Worm (Caenorhabditis elegans) whole organism, L4 larva: Measurements from ENCODE around the gene asp-12.

Experiments
- D1046.2 ChIP-seq: fragments of 200-800 bp; sonication (Bioruptor generic); IDR thresholded peaks from 2 replicates; pipeline ENCODE4 v1.3.6; 2022; ENCODE audit warnings: missing genetic modification characterization, missing compliant biosample characterization
- R02D3.7 ChIP-seq: fragments of 150-350 bp; sonication (generic microtip); optimal IDR thresholded peaks from 3 replicates; lab custom pipeline; 2014; ENCODE audit warnings: missing biosample characterization, missing genetic modification characterization
- T20F7.1 ChIP-seq: fragments of 200-800 bp; sonication (Bioruptor generic); optimal IDR thresholded peaks from 2 replicates; lab custom pipeline; 2018; ENCODE audit warnings: mild to moderate bottlenecking, missing genetic modification characterization, missing compliant biosample characterization
- Y75B8A.6 ChIP-seq: fragments of 200-800 bp; sonication (Bioruptor generic); IDR thresholded peaks from 2 replicates; pipeline ENCODE4 v1.3.6; 2022; ENCODE audit warnings: missing genetic modification reagents, missing genetic modification characterization, missing compliant biosample characterization
- aha-1 ChIP-seq: fragments of 150-350 bp; peaks from one replicate; lab custom pipeline; 2014; ENCODE audit warnings: missing biosample characterization, missing genetic modification characterization
- ama-1 ChIP-seq: fragments of 150-350 bp; optimal IDR thresholded peaks from 2 replicates; lab custom pipeline; 2014; ENCODE audit warnings: inconsistent platforms, mixed read lengths
- attf-4 ChIP-seq: sonication (generic microtip); optimal IDR thresholded peaks from 3 replicates; lab custom pipeline; 2017; ENCODE audit warnings: missing biosample characterization, missing genetic modification characterization
- ceh-82 ChIP-seq: sonication (generic microtip); optimal IDR thresholded peaks from 2 replicates; lab custom pipeline; 2017; ENCODE audit warnings: missing biosample characterization, missing genetic modification characterization
- ces-1 ChIP-seq: fragments of 150-350 bp; sonication (generic microtip); optimal IDR thresholded peaks from 4 replicates; lab custom pipeline; 2014; ENCODE audit warnings: missing biosample characterization, missing genetic modification reagents, missing genetic modification characterization
- ctbp-1 ChIP-seq: fragments of 200-800 bp; sonication (Bioruptor generic); IDR thresholded peaks from 2 replicates; pipeline ENCODE4 v1.3.6; 2022; ENCODE audit warnings: missing genetic modification reagents, missing genetic modification characterization, missing compliant biosample characterization
- dmd-6 ChIP-seq: fragments of 200-800 bp; sonication (Bioruptor generic); IDR thresholded peaks from 2 replicates; pipeline ENCODE4 v1.3.6; 2022; ENCODE audit warnings: missing genetic modification reagents, missing genetic modification characterization, missing compliant biosample characterization
- egl-27 ChIP-seq: sonication (generic microtip); optimal IDR thresholded peaks from 3 replicates; lab custom pipeline; 2017; ENCODE audit warnings: missing biosample characterization, missing genetic modification reagents, missing genetic modification characterization
- egl-43 ChIP-seq: fragments of 200-800 bp; sonication (Bioruptor generic); IDR thresholded peaks from 2 replicates; pipeline ENCODE4 v1.3.6; 2022; ENCODE audit warnings: missing genetic modification reagents, missing genetic modification characterization, missing compliant biosample characterization
- hif-1 ChIP-seq, 2 experiments: sonication (generic microtip); optimal IDR thresholded peaks; 2 replicates each; lab custom pipeline; 2016 to 2017; ENCODE audit warnings: missing compliant biosample characterization in 2 of 2, missing genetic modification characterization in 2 of 2, missing genetic modification reagents in 2 of 2, missing genotype in 2 of 2, mild to moderate bottlenecking in 1 of 2
- hmg-1.1 ChIP-seq: fragments of 200-800 bp; sonication (Bioruptor generic); IDR thresholded peaks from 2 replicates; pipeline ENCODE4 v1.3.6; 2022; ENCODE audit warnings: missing genetic modification reagents, missing genetic modification characterization, missing compliant biosample characterization
- lin-38 ChIP-seq: fragments of 200-800 bp; sonication (Bioruptor generic); IDR thresholded peaks from 2 replicates; pipeline ENCODE4 v1.3.6; 2022; ENCODE audit warnings: missing genetic modification reagents, missing genetic modification characterization, missing compliant biosample characterization
- madf-9 ChIP-seq: fragments of 200-800 bp; sonication (Bioruptor generic); conservative IDR thresholded peaks from 2 replicates; pipeline ENCODE4 v1.3.6; 2022; ENCODE audit warnings: missing genetic modification reagents, missing genetic modification characterization, missing compliant biosample characterization
- mdt-29 ChIP-seq: fragments of 200-800 bp; sonication (Bioruptor generic); IDR thresholded peaks from 2 replicates; pipeline ENCODE4 v1.3.6; 2022; ENCODE audit warnings: missing genetic modification reagents, missing genetic modification characterization, missing compliant biosample characterization
- nhr-237 ChIP-seq: sonication (generic microtip); optimal IDR thresholded peaks from 2 replicates; lab custom pipeline; 2017; ENCODE audit warnings: missing biosample characterization, missing genetic modification characterization
- nhr-25 ChIP-seq: sonication (generic microtip); optimal IDR thresholded peaks from 2 replicates; lab custom pipeline; 2017; ENCODE audit warnings: missing genetic modification characterization, mild to moderate bottlenecking, missing compliant biosample characterization, antibody characterized with exemption, moderate library complexity, borderline replicate concordance; ENCODE audit not compliant: insufficient read depth
- nhr-28 ChIP-seq: fragments of 150-350 bp; optimal IDR thresholded peaks from 2 replicates; lab custom pipeline; 2014; ENCODE audit warnings: missing biosample characterization, missing genetic modification characterization
- nhr-6 ChIP-seq: fragments of 150-350 bp; optimal IDR thresholded peaks from 2 replicates; lab custom pipeline; 2014; ENCODE audit warnings: missing biosample characterization, missing genetic modification characterization
- nhr-76 ChIP-seq: fragments of 150-350 bp; optimal IDR thresholded peaks from 2 replicates; lab custom pipeline; 2014; ENCODE audit warnings: missing biosample characterization, missing genetic modification characterization
- nhr-77 ChIP-seq: fragments of 150-350 bp; optimal IDR thresholded peaks from 2 replicates; lab custom pipeline; 2014; ENCODE audit warnings: missing biosample characterization, missing genetic modification characterization
- pqm-1 ChIP-seq: sonication (generic microtip); optimal IDR thresholded peaks from 2 replicates; lab custom pipeline; 2017; ENCODE audit warnings: missing biosample characterization, missing genetic modification characterization
- set-16 ChIP-seq: fragments of 200-800 bp; sonication (Bioruptor generic); IDR thresholded peaks from 2 replicates; pipeline ENCODE4 v1.3.6; 2022; ENCODE audit warnings: missing genetic modification reagents, missing genetic modification characterization, missing compliant biosample characterization
- skn-1 ChIP-seq: fragments of 150-350 bp; optimal IDR thresholded peaks from 2 replicates; lab custom pipeline; 2014; ENCODE audit warnings: missing biosample characterization, missing genetic modification characterization
- tra-1 ChIP-seq: fragments of 200-800 bp; sonication (Bioruptor generic); IDR thresholded peaks from 2 replicates; pipeline ENCODE4 v1.3.6; 2022; ENCODE audit warnings: missing genetic modification reagents, missing genetic modification characterization, missing compliant biosample characterization
- unc-62 ChIP-seq, 3 experiments: fragments of 150-350 bp in 1 of 3; sonication (generic microtip); optimal IDR thresholded peaks in 2 of 3; peaks in 1 of 3; 1 replicate in 1 of 3; 2 replicates in 2 of 3; lab custom pipeline; 2014 to 2017; ENCODE audit warnings: missing biosample characterization in 3 of 3, missing genetic modification characterization in 3 of 3, missing genetic modification reagents in 3 of 3, missing genotype in 1 of 3
- zfp-2 ChIP-seq: sonication (generic microtip); optimal IDR thresholded peaks from 2 replicates; lab custom pipeline; 2016; ENCODE audit warnings: mild to moderate bottlenecking, missing genetic modification characterization, missing compliant biosample characterization
- zip-2 ChIP-seq: fragments of 150-350 bp; optimal IDR thresholded peaks from 2 replicates; lab custom pipeline; 2014; ENCODE audit warnings: missing biosample characterization, missing genetic modification characterization

asp-12 gene

DNA sequence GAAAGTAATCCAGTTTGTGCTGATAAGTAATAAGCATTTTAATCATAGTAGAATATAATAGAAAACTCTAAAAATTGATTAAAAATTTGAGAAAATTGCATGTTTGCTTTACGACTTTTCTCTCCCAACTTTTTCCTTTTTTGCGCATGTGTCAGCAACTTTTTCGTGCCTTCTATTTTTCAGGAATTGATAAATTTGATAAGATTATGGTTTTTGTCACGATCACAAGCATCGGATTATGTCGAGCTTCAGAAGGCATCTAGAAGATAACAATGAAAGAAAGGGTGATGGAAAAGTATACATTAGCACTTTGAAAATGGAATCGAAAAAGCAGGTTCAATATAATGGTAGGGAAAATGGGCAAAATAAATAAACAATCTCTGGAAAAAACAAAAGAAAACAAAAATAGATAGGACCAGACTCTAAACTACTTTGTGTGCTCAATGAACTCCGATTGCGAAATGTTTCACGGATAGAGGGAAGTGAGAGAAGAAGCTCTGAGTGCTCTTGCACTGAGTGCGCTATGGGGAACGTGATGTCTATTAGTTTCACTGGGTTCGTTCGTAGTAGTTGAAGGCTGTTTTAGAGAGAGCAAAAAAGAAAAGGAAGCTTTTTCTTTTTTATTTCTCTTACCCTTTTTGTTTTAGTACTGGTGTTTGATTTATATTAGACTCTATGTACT lies 19.3 kb downstream of the asp-12 start (continued):
- no peak for TF ChIP-seq nhr-76
- no peak for TF ChIP-seq R02D3.7
- TF ChIP-seq Y75B8A.6 (GFP tag; lab: Robert Waterston, UW): no peak
- TF ChIP-seq pqm-1 (tag; lab: Kevin White, UChicago): no peak
- no peak for TF ChIP-seq T20F7.1 (GFP tag; lab: Kevin White, UChicago)
- TF ChIP-seq nhr-237 (tag; lab: Kevin White, UChicago): no peak
- TF ChIP-seq ceh-82 (tag; lab: Kevin White, UChicago): no peak
- no peak for TF ChIP-seq egl-27 (tag; lab: Kevin White, UChicago)
- TF ChIP-seq skn-1 (tag; lab: Kevin White, UChicago): no peak
- no peak for TF ChIP-seq nhr-77 (tag; lab: Kevin White, UChicago)
- TF ChIP-seq hmg-1.1: no peak; the same call in 1 of the 2 replicates
- no peak for TF ChIP-seq unc-62 (GFP tag; optimal IDR thresholded peaks at IDR 0.05 in 1 of 2; lab: Kevin White, UChicago)
- no peak for TF ChIP-seq unc-62 (tag; optimal IDR thresholded peaks at IDR 0.05; lab: Kevin White, UChicago)
- TF ChIP-seq aha-1 (tag; lab: Kevin White, UChicago): peak; percentile 92

DNA sequence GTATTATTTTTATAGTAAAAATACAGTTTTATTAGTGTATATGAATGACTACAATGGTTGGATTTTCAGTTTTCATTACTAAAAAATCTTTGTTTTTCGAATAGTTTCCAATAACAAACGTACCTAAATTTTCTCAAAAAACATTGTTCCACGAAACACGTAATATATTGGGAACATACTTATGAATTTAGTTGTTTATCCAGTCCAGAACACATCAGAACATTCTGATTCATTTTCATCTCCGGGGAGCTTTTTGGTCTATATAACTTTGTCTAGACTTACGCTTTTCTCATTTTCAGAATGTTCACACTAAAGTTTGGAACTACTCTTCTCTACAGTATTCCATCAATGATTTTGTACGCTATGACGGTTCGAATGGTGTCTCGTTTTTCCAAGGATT lies 22.8 kb downstream of the asp-12 start, which contains the start of gene srg-33:
TSS of gene srg-33 (plus strand) at position 301 of the 400 bp plus-strand sequence.
- TF ChIP-seq madf-9 (GFP tag; lab: Robert Waterston, UW): no peak
- TF ChIP-seq D1046.2 (GFP tag; lab: Robert Waterston, UW): no peak
- no peak for TF ChIP-seq zfp-2 (tag; lab: Kevin White, UChicago)
- no peak for TF ChIP-seq zip-2 (tag; lab: Kevin White, UChicago)
- no peak for TF ChIP-seq hif-1 (tag; optimal IDR thresholded peaks at IDR 0.05; lab: Kevin White, UChicago)
- TF ChIP-seq, all 104 proteins: peak for 0

DNA sequence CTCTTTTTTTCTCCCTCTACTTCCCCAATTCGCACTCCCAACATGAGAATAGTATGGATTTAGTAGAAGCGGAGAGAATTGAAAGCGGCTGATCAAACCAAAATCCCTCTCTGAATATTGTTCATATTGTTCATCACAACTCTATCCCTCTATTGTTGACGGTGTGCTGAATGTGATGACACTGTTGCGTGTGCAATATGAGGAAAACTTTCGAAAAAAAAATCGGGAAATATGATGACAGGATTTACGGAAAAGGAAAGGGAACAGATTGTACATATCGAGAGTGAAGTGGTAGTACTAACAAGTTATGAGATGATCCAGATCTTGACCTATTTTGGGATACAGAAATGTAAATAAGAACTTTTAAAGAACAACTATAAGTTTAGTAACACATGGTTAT lies 26.9 kb downstream of the asp-12 start, which contains the start of gene smex-1:
TSS of gene smex-1 (minus strand) at position 101 of the 400 bp plus-strand sequence.
- TF ChIP-seq nhr-25 (tag; lab: Kevin White, UChicago) (no peak), tra-1 (GFP tag; lab: Robert Waterston, UW) (no peak), nhr-77 (tag; lab: Kevin White, UChicago) (no peak), nhr-28 (tag; lab: Kevin White, UChicago) (no peak), ces-1 (GFP tag; lab: Kevin White, UChicago) (no peak), lin-38 (GFP tag; lab: Robert Waterston, UW) (no peak), ctbp-1 (GFP tag; lab: Robert Waterston, UW) (no peak)

DNA sequence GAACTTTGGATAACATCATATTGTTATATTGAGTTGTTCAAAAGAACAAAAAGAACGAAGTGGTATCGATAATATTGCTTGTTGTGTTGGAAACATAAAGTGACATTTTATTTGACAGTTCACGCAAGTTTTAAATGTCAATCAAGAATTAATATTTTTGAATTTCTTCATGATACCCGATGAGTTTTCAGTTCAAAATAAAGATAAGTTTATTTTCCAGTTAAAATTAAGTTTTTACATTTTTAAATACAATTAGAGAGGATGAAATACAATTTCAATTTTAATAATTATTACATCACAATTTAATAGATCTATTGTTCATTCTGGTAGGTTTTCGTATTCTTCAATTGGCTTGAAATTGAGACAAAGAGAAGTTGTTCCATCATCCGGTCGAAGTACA lies 28.5 kb downstream of the asp-12 start, which contains the start of gene W02D7.4:
TSS of gene W02D7.4 (minus strand) at position 101 of the 400 bp plus-strand sequence.
- TF ChIP-seq egl-43 (GFP tag; lab: Robert Waterston, UW) (no peak), ama-1 (lab: Kevin White, UChicago) (no peak), set-16 (GFP tag; lab: Robert Waterston, UW) (no peak), nhr-28 (tag; lab: Kevin White, UChicago) (no peak), nhr-6 (tag; lab: Kevin White, UChicago) (no peak), attf-4 (tag; lab: Kevin White, UChicago) (no peak), dmd-6 (GFP tag; lab: Robert Waterston, UW) (peak; percentile 32; the same call in 1 of the 2 replicates), egl-27 (tag; lab: Kevin White, UChicago) (no peak), mdt-29 (GFP tag; lab: Robert Waterston, UW) (no peak)
